Worm (Caenorhabditis elegans) whole organism, mixed stage, embryonic: Measurements from ENCODE around the gene ife-4.

Experiments used
- M03D4.4 ChIP-seq: sonication (generic microtip); optimal IDR thresholded peaks from 2 replicates; lab custom pipeline; 2017; ENCODE audit warnings: mild to moderate bottlenecking, missing genetic modification characterization, missing compliant biosample characterization
- mep-1 ChIP-seq: fragments of 150-350 bp; optimal IDR thresholded peaks from 2 replicates; lab custom pipeline; 2017; ENCODE audit warnings: missing biosample characterization, missing genetic modification reagents, missing genetic modification characterization, inconsistent platforms
- mls-2 ChIP-seq: sonication (generic microtip); optimal IDR thresholded peaks from 2 replicates; lab custom pipeline; 2016; ENCODE audit warnings: mild to moderate bottlenecking, missing genetic modification characterization, moderate library complexity, missing compliant biosample characterization

- TF ChIP-seq mls-2 (tag; lab: Kevin White, UChicago) (peak; percentile 23), mep-1 (tag; lab: Kevin White, UChicago) (no peak), M03D4.4 (tag; lab: Kevin White, UChicago) (no peak)
These were observed 39.9 kb upstream of the ife-4 start for ce11 chrX:1064064-1064463.
